Worm (Caenorhabditis elegans): ENCODE results near the gene unc-60.

ce11 chrV:1451334-1451733, 23.6 kb upstream of the unc-60 start, which contains the start of gene srj-23:
- TF ChIP-seq flt-1 (GFP tag; IDR thresholded peaks at IDR 0.05), result no peak
- TF ChIP-seq T22C8.4 (GFP tag; IDR thresholded peaks at IDR 0.05), result no peak
